Worm (Caenorhabditis elegans) whole organism, L1 larva: ENCODE data around the gene srh-147.

ENCODE experiments used
- ceh-82 ChIP-seq, 3 experiments: fragments of 150-350 bp in 1 of 3; sonication (generic microtip) in 2 of 3; optimal IDR thresholded peaks; 2 replicates each; lab custom pipeline; 2014 to 2017; ENCODE audit warnings: missing biosample characterization in 3 of 3, missing genetic modification characterization in 3 of 3
- hlh-4 ChIP-seq: sonication (generic microtip); optimal IDR thresholded peaks from 2 replicates; lab custom pipeline; 2016; ENCODE audit warnings: mild to moderate bottlenecking, missing genetic modification characterization, missing compliant biosample characterization
- nhr-77 ChIP-seq: fragments of 150-350 bp; optimal IDR thresholded peaks from 2 replicates; lab custom pipeline; 2014; ENCODE audit warnings: missing biosample characterization, missing genetic modification characterization
- sup-37 ChIP-seq: fragments of 200-800 bp; sonication (Bioruptor generic); optimal IDR thresholded peaks from 2 replicates; lab custom pipeline; 2018; ENCODE audit warnings: mild to moderate bottlenecking, missing genetic modification characterization, missing compliant biosample characterization
- unc-62 ChIP-seq: fragments of 150-350 bp; optimal IDR thresholded peaks from 2 replicates; lab custom pipeline; 2014; ENCODE audit warnings: missing biosample characterization, missing genetic modification reagents, missing genetic modification characterization

DNA sequence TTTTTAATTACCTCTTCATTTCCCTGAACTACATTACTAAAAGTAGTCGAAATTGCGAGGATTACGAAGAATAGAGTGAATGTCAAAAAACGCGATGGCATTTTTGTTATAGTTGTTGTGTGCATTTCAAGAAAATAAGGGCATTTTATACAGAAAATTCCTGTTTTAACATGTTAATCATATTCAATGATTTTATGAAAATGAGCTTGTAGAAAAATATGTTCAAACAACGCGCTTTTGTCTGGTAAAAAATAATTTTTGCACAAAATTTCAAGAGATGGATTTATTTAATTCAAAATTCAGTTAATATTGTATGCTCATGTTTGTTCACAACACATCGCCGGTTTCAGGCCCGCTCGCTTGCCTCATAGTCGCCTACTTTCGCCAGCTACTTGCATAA lies 52.0 kb downstream of the srh-147 start, which contains the start of gene T26E4.10:
- TF ChIP-seq hlh-4 (no peak), unc-62 (GFP tag; lab: Kevin White, UChicago) (no peak), nhr-77 (tag; lab: Kevin White, UChicago) (no peak), ceh-82 (tag; optimal IDR thresholded peaks at IDR 0.05; lab: Kevin White, UChicago) (no peak), sup-37 (no peak)
